Fruit fly (Drosophila melanogaster) whole organism, wandering third instar larva: Measurements from ENCODE around the gene bowl.

ENCODE experiments used
- Abd-B ChIP-seq: fragments of >200 bp; optimal IDR thresholded peaks from 2 replicates; lab custom pipeline; 2017; ENCODE audit warnings: missing biosample characterization, missing genetic modification characterization
- CG32264 ChIP-seq: fragments of 200-800 bp; sonication (Bioruptor generic); optimal IDR thresholded peaks from 2 replicates; lab custom pipeline; 2016; ENCODE audit warnings: missing biosample characterization, missing genetic modification characterization
- CG9705 ChIP-seq: fragments of 200-800 bp; sonication (Bioruptor generic); optimal IDR thresholded peaks from 2 replicates; lab custom pipeline; 2018; ENCODE audit warnings: missing biosample characterization, mild to moderate bottlenecking, missing genetic modification characterization
- CrebA ChIP-seq: fragments of 200-800 bp; sonication (Bioruptor generic); optimal IDR thresholded peaks from 2 replicates; lab custom pipeline; 2016; ENCODE audit warnings: missing biosample characterization, mild to moderate bottlenecking, missing genetic modification characterization, borderline replicate concordance
- Dfd ChIP-seq: fragments of >200 bp; optimal IDR thresholded peaks from 2 replicates; lab custom pipeline; 2017; ENCODE audit warnings: missing biosample characterization, missing genetic modification characterization
- Dif ChIP-seq: fragments of 200-275, 200-300 bp; sonication (Bioruptor generic); optimal IDR thresholded peaks from 2 replicates; lab custom pipeline; 2018; ENCODE audit warnings: missing biosample characterization, missing genetic modification characterization; ENCODE audit not compliant: partially characterized antibody
- GATAd ChIP-seq: sonication (Bioruptor generic); optimal IDR thresholded peaks from 2 replicates; lab custom pipeline; 2016; ENCODE audit warnings: missing biosample characterization, missing genetic modification characterization
- HLH106 ChIP-seq: fragments of 200-800 bp; optimal IDR thresholded peaks from 3 replicates; lab custom pipeline; 2019; ENCODE audit warnings: missing biosample characterization, mild to moderate bottlenecking, missing genetic modification characterization, moderate library complexity
- Hnf4 ChIP-seq: fragments of 200-800 bp; sonication (Bioruptor generic); optimal IDR thresholded peaks from 2 replicates; lab custom pipeline; 2016; ENCODE audit warnings: missing biosample characterization, mild to moderate bottlenecking, missing genetic modification characterization
- Hr78 ChIP-seq: fragments of >200 bp; optimal IDR thresholded peaks from 2 replicates; lab custom pipeline; 2017; ENCODE audit warnings: missing biosample characterization, missing genetic modification characterization
- Hr83 ChIP-seq: fragments of 200-300 bp; sonication (Bioruptor generic); optimal IDR thresholded peaks from 2 replicates; lab custom pipeline; 2016; ENCODE audit warnings: missing biosample characterization, mild to moderate bottlenecking, missing genetic modification characterization, moderate library complexity; ENCODE audit not compliant: poor library complexity, severe bottlenecking
- Jra ChIP-seq: sonication (Bioruptor generic); optimal IDR thresholded peaks from 2 replicates; lab custom pipeline; 2016; ENCODE audit warnings: missing biosample characterization, missing genetic modification characterization
- Mio ChIP-seq: sonication (Bioruptor generic); optimal IDR thresholded peaks from 2 replicates; lab custom pipeline; 2016; ENCODE audit warnings: missing biosample characterization, missing genetic modification characterization
- Myc ChIP-seq: fragments of >200 bp; optimal IDR thresholded peaks from 2 replicates; lab custom pipeline; 2017
- N ChIP-seq: fragments of >200 bp; optimal IDR thresholded peaks from 2 replicates; lab custom pipeline; 2018; ENCODE audit warnings: missing biosample characterization, missing external identifiers, missing genetic modification characterization
- OdsH ChIP-seq: fragments of 200-800 bp; sonication (Bioruptor generic); optimal IDR thresholded peaks from 2 replicates; lab custom pipeline; 2016; ENCODE audit warnings: missing biosample characterization, mild to moderate bottlenecking, missing genetic modification characterization
- Rel ChIP-seq, 2 experiments: fragments of 200-800 bp; sonication (Bioruptor generic) in 1 of 2; optimal IDR thresholded peaks; 2 replicates in 1 of 2; 3 replicates in 1 of 2; lab custom pipeline; 2016 to 2019; ENCODE audit warnings: mild to moderate bottlenecking in 2 of 2, missing biosample characterization in 2 of 2, missing genetic modification characterization in 2 of 2, moderate library complexity in 1 of 2
- Sp1 ChIP-seq: fragments of 200-800 bp; sonication (Bioruptor generic); optimal IDR thresholded peaks from 3 replicates; lab custom pipeline; 2019; ENCODE audit warnings: missing biosample characterization, mild to moderate bottlenecking, missing genetic modification characterization, moderate library complexity
- Vsx2 ChIP-seq: fragments of 200-300, 225-300 bp; sonication (Bioruptor generic); optimal IDR thresholded peaks from 2 replicates; lab custom pipeline; 2018; ENCODE audit warnings: missing biosample characterization, missing genetic modification characterization; ENCODE audit not compliant: partially characterized antibody
- br ChIP-seq: fragments of 200-800 bp; sonication (Bioruptor generic); optimal IDR thresholded peaks from 2 replicates; lab custom pipeline; 2016; ENCODE audit warnings: missing biosample characterization, missing genetic modification characterization
- brk ChIP-seq: fragments of 200-800 bp; sonication (Bioruptor generic); optimal IDR thresholded peaks from 2 replicates; lab custom pipeline; 2016; ENCODE audit warnings: missing biosample characterization, mild to moderate bottlenecking, missing genetic modification characterization
- dl ChIP-seq, 2 experiments: fragments of 175-275, 200-275 bp in 1 of 2; fragments of 200-275 bp in 1 of 2; sonication (Bioruptor generic); optimal IDR thresholded peaks; lab custom pipeline; 2018; ENCODE audit warnings: mild to moderate bottlenecking in 2 of 2, missing biosample characterization in 2 of 2, missing genetic modification characterization in 2 of 2, moderate library complexity in 2 of 2; ENCODE audit not compliant: partially characterized antibody in 2 of 2, insufficient read depth in 1 of 2
- dmrt93B ChIP-seq: fragments of 200-800 bp; sonication (Bioruptor generic); optimal IDR thresholded peaks from 2 replicates; lab custom pipeline; 2018; ENCODE audit warnings: missing biosample characterization, mild to moderate bottlenecking, missing genetic modification characterization
- dsf ChIP-seq: sonication (Bioruptor generic); optimal IDR thresholded peaks from 2 replicates; lab custom pipeline; 2016; ENCODE audit warnings: missing biosample characterization, missing genetic modification characterization, borderline replicate concordance
- ey ChIP-seq: fragments of 200-800 bp; sonication (Bioruptor generic); optimal IDR thresholded peaks from 2 replicates; lab custom pipeline; 2016; ENCODE audit warnings: missing biosample characterization, missing genetic modification characterization
- foxo ChIP-seq, 2 experiments: fragments of 200-800 bp; sonication (Bioruptor generic); optimal IDR thresholded peaks; 2 replicates in 1 of 2; 3 replicates in 1 of 2; lab custom pipeline; 2016 to 2017; ENCODE audit warnings: missing biosample characterization in 2 of 2, missing genetic modification characterization in 2 of 2
- fru ChIP-seq: fragments of 200-800 bp; sonication (Bioruptor generic); optimal IDR thresholded peaks from 3 replicates; lab custom pipeline; 2016; ENCODE audit warnings: missing biosample characterization, mild to moderate bottlenecking, missing genetic modification characterization
- h ChIP-seq: fragments of 200-800 bp; sonication (Bioruptor generic); optimal IDR thresholded peaks from 3 replicates; lab custom pipeline; 2016; ENCODE audit warnings: missing biosample characterization, mild to moderate bottlenecking, missing genetic modification characterization
- jim ChIP-seq: fragments of 175-275, 200-325 bp; sonication (Bioruptor generic); optimal IDR thresholded peaks from 2 replicates; lab custom pipeline; 2016; ENCODE audit warnings: missing biosample characterization, mild to moderate bottlenecking, missing genetic modification characterization
- lola ChIP-seq: fragments of >200 bp; optimal IDR thresholded peaks from 2 replicates; lab custom pipeline; 2017; ENCODE audit warnings: missing biosample characterization, missing genetic modification characterization
- pan ChIP-seq: fragments of >200 bp; optimal IDR thresholded peaks from 2 replicates; lab custom pipeline; 2017
- psq ChIP-seq: fragments of 200-800 bp; sonication (Bioruptor generic); optimal IDR thresholded peaks from 3 replicates; lab custom pipeline; 2017; ENCODE audit warnings: missing biosample characterization, mild to moderate bottlenecking, missing genetic modification characterization, moderate library complexity
- rgr ChIP-seq: fragments of 200-800 bp; sonication (Bioruptor generic); optimal IDR thresholded peaks from 3 replicates; lab custom pipeline; 2016; ENCODE audit warnings: missing biosample characterization, mild to moderate bottlenecking, missing genetic modification characterization
- sage ChIP-seq: fragments of 200-800 bp; sonication (Bioruptor generic); optimal IDR thresholded peaks from 2 replicates; lab custom pipeline; 2016; ENCODE audit warnings: missing biosample characterization, mild to moderate bottlenecking, missing genetic modification characterization
- sv ChIP-seq: fragments of 200-800 bp; sonication (Bioruptor generic); optimal IDR thresholded peaks from 3 replicates; lab custom pipeline; 2016; ENCODE audit warnings: missing biosample characterization, missing genetic modification characterization
- tai ChIP-seq: sonication (Bioruptor generic); optimal IDR thresholded peaks from 2 replicates; lab custom pipeline; 2016; ENCODE audit warnings: missing biosample characterization, missing genetic modification characterization
- usp ChIP-seq: fragments of >200 bp; optimal IDR thresholded peaks from 2 replicates; lab custom pipeline; 2017; ENCODE audit warnings: missing biosample characterization, missing genetic modification characterization
- woc ChIP-seq: sonication (Bioruptor generic); optimal IDR thresholded peaks from 2 replicates; lab custom pipeline; 2016; ENCODE audit warnings: missing biosample characterization, mild to moderate bottlenecking, missing genetic modification characterization

The bowl gene

DNA sequence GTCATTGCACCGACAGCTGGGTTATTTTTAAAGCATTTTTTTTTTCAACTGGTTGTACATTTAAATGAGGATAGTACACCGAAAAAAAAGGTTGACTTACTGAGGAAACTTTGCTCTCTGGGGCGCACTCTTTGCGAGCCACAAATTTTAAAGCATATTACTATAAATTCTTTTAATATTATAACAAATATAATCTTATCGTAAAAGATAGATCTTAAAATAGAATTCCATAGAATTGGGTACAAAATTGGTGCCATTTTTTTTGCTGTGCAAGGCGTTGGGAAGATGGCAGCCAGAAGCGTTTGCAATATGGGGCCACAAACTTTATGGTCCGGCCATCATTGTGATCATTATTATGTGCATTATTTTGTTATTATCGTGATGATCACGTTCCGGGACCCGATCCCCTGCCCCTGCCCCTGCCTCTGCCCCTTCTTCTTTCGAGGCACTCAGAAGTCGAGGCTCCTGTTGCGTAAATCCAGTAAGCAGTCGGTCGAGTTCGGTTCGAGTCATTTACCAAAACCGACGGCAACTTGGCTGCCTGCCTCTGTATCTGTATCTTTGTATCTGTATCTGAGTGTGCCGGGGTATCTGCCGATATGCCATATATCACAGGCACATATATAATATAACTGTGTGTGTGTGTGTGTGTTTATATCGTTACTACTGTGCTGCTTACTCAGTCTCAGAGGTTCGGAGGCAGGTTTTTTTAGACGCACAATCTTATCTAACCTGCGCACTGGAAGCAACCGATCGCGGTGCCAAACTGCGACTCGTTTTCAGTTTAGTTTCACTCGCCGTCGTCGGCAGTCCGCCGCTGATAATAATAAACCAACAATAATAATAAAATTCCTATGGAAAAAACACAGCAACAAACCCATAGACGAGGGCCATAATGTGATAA is 6.9 kb downstream of the bowl start:
- TF ChIP-seq Hr83, result peak; percentile 30
- TF ChIP-seq jim, result no peak
- TF ChIP-seq psq (GFP tag; lab: Kevin White, UChicago), result peak; percentile 82
- TF ChIP-seq Dif (GFP tag; lab: Kevin White, UChicago), result peak; percentile 45
- no peak for TF ChIP-seq dsf
- peak; percentile 32 for TF ChIP-seq br
- peak; percentile 67 for TF ChIP-seq CrebA (GFP tag; lab: Kevin White, UChicago)
- peak; percentile 20 for TF ChIP-seq Hnf4 (GFP tag; lab: Kevin White, UChicago)
- peak; percentile 85 for TF ChIP-seq HLH106 (tag; lab: Kevin White, UChicago)
- peak; percentile 23 for TF ChIP-seq woc (GFP tag; lab: Kevin White, UChicago)
- TF ChIP-seq sage (GFP tag; lab: Kevin White, UChicago), result peak; percentile 77
- TF ChIP-seq CG32264 (GFP tag; lab: Kevin White, UChicago), result peak; percentile 21
- peak; percentile 43 for TF ChIP-seq tai
- TF ChIP-seq Sp1 (GFP tag; lab: Kevin White, UChicago), result peak; percentile 85
- peak in 1 of 2 experiments; percentile 20 for TF ChIP-seq dl (GFP tag; optimal IDR thresholded peaks at IDR 0.05; lab: Kevin White, UChicago; ENCODE audit: insufficient read depth in 1 of 2, partially characterized antibody in 2 of 2)
- peak; percentile 46 for TF ChIP-seq Vsx2 (GFP tag; lab: Kevin White, UChicago)
- TF ChIP-seq GATAd (GFP tag; lab: Kevin White, UChicago), result no peak
- peak; percentile 44 for TF ChIP-seq CG9705 (GFP tag; lab: Kevin White, UChicago)
- peak; percentile 89 for TF ChIP-seq OdsH (GFP tag; lab: Kevin White, UChicago)
- peak; percentile 73 for TF ChIP-seq h (GFP tag; lab: Kevin White, UChicago)
- peak; percentile 89 for TF ChIP-seq rgr (GFP tag; lab: Kevin White, UChicago)
- peak; percentile 45 for TF ChIP-seq Jra (GFP tag; lab: Kevin White, UChicago)
- TF ChIP-seq Abd-B (GFP tag; lab: Kevin White, UChicago), result no peak
- TF ChIP-seq pan (lab: Kevin White, UChicago), result no peak
- no peak for TF ChIP-seq Dfd (GFP tag; lab: Kevin White, UChicago)
- TF ChIP-seq sv (GFP tag; lab: Kevin White, UChicago), result no peak
- no peak for TF ChIP-seq lola (GFP tag; lab: Kevin White, UChicago)
- no peak for TF ChIP-seq usp (GFP tag; lab: Kevin White, UChicago)
- no peak for TF ChIP-seq N (GFP tag; lab: Kevin White, UChicago)
- peak in 1 of 2 experiments; percentile 88 for TF ChIP-seq foxo (GFP tag; optimal IDR thresholded peaks at IDR 0.05; lab: Kevin White, UChicago)
- TF ChIP-seq Rel (GFP tag; optimal IDR thresholded peaks at IDR 0.05; lab: Kevin White, UChicago), result peak; percentile 70
- peak; percentile 39 for TF ChIP-seq Rel (tag; optimal IDR thresholded peaks at IDR 0.05; lab: Kevin White, UChicago)
- peak; percentile 65 for TF ChIP-seq ey (GFP tag; lab: Kevin White, UChicago)
- TF ChIP-seq Mio, result no peak
- no peak for TF ChIP-seq Hr78 (GFP tag; lab: Kevin White, UChicago)
- TF ChIP-seq dmrt93B, result peak; percentile 50
- TF ChIP-seq Myc, result no peak
- peak; percentile 68 for TF ChIP-seq fru
- peak; percentile 77 for TF ChIP-seq brk (GFP tag; lab: Kevin White, UChicago)

DNA sequence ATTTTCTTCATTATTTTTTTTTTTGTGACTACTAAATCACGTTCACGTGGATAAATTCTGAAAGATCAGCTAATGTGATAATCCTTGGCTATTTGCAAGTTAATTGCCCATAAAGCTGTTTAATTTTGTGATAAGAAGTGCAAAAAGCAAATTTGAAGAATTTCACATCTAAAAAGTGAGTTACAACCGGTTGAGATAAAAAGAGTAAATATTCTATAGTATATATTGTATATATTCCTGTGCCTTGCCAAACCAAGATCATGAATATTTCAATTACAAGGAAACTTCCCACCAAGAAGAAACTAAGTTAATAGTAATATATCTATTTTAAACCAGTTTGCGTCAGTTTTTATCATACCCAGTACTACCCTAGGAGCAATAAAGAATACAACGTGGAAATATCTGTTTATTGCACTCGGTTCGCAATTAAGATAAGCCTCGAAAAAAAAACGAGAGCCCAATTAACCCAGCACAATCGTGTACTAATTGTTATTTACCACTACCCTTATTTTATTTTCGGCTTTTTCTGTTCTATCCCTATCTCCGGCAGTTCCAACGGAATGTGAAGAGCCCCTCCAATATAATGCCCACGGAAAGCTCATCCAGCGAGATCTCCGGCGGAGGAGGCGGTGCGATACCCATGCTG is 7.8 kb downstream of the bowl start:
- peak in 1 of 2 experiments; percentile 18 for TF ChIP-seq foxo (GFP tag; optimal IDR thresholded peaks at IDR 0.05; lab: Kevin White, UChicago)
- peak; percentile 2 for TF ChIP-seq br
- no peak for TF ChIP-seq dsf
- TF ChIP-seq lola (GFP tag; lab: Kevin White, UChicago), result no peak
- TF ChIP-seq pan (lab: Kevin White, UChicago), result peak; percentile 16
- no peak for TF ChIP-seq Dfd (GFP tag; lab: Kevin White, UChicago)
- TF ChIP-seq Sp1 (GFP tag; lab: Kevin White, UChicago), result peak; percentile 46
- TF ChIP-seq h (GFP tag; lab: Kevin White, UChicago), result no peak
- no peak for TF ChIP-seq Hr83
- no peak for TF ChIP-seq Rel (GFP tag; optimal IDR thresholded peaks at IDR 0.05; lab: Kevin White, UChicago)
- peak; percentile 32 for TF ChIP-seq Rel (tag; optimal IDR thresholded peaks at IDR 0.05; lab: Kevin White, UChicago)
- TF ChIP-seq CrebA (GFP tag; lab: Kevin White, UChicago), result peak; percentile 4
- no peak for TF ChIP-seq OdsH (GFP tag; lab: Kevin White, UChicago)
- peak; percentile 42 for TF ChIP-seq HLH106 (tag; lab: Kevin White, UChicago)
